Worm (Caenorhabditis elegans) whole organism, L4 larva: Measurements from ENCODE around the gene srz-48.

Source experiments
- D1046.2 ChIP-seq: fragments of 200-800 bp; sonication (Bioruptor generic); IDR thresholded peaks from 2 replicates; pipeline ENCODE4 v1.3.6; 2022; ENCODE audit warnings: missing genetic modification characterization, missing compliant biosample characterization
- F26F4.8 ChIP-seq: fragments of 200-800 bp; sonication (Bioruptor generic); conservative IDR thresholded peaks from 2 replicates; pipeline ENCODE4 v1.3.6; 2022; ENCODE audit warnings: missing genetic modification characterization, missing compliant biosample characterization
- F37D6.2 ChIP-seq: sonication (generic microtip); optimal IDR thresholded peaks from 2 replicates; lab custom pipeline; 2016; ENCODE audit warnings: mild to moderate bottlenecking, missing genetic modification characterization, missing compliant biosample characterization
- F49E8.2 ChIP-seq: sonication (generic microtip); optimal IDR thresholded peaks from 2 replicates; lab custom pipeline; 2016; ENCODE audit warnings: missing compliant biosample characterization, mild to moderate bottlenecking, missing genetic modification characterization, borderline replicate concordance
- T26A8.4 ChIP-seq: fragments of 200-800 bp; sonication (Bioruptor generic); IDR thresholded peaks from 2 replicates; pipeline ENCODE4 v1.3.6; 2022; ENCODE audit warnings: missing genetic modification characterization, missing compliant biosample characterization
- Y105C5A.15 ChIP-seq: fragments of 200-800 bp; sonication (Bioruptor generic); IDR thresholded peaks from 2 replicates; pipeline ENCODE4 v1.3.6; 2022; ENCODE audit warnings: missing genetic modification characterization, missing compliant biosample characterization
- Y48G9A.11 ChIP-seq: fragments of 200-800 bp; sonication (Bioruptor generic); IDR thresholded peaks from 2 replicates; pipeline ENCODE4 v1.3.6; 2022; ENCODE audit warnings: missing genetic modification reagents, missing genetic modification characterization, missing compliant biosample characterization
- ZK546.5 ChIP-seq, 2 experiments: sonication (generic microtip); optimal IDR thresholded peaks; 2 replicates each; lab custom pipeline; 2017; ENCODE audit warnings: missing biosample characterization in 2 of 2, missing genetic modification characterization in 2 of 2
- aha-1 ChIP-seq: fragments of 150-350 bp; peaks from one replicate; lab custom pipeline; 2014; ENCODE audit warnings: missing biosample characterization, missing genetic modification characterization
- attf-4 ChIP-seq: sonication (generic microtip); optimal IDR thresholded peaks from 3 replicates; lab custom pipeline; 2017; ENCODE audit warnings: missing biosample characterization, missing genetic modification characterization
- ceh-20 ChIP-seq: fragments of 200-800 bp; sonication (Bioruptor generic); IDR thresholded peaks from 2 replicates; pipeline ENCODE4 v1.3.6; 2022; ENCODE audit warnings: missing genetic modification reagents, missing genetic modification characterization, missing compliant biosample characterization
- ceh-28 ChIP-seq: fragments of 150-350 bp; optimal IDR thresholded peaks from 2 replicates; lab custom pipeline; 2014; ENCODE audit warnings: missing biosample characterization, missing genetic modification reagents, missing genetic modification characterization
- ceh-62 ChIP-seq: sonication (generic microtip); optimal IDR thresholded peaks from 2 replicates; lab custom pipeline; 2017; ENCODE audit warnings: missing biosample characterization, missing genetic modification characterization
- cey-2 ChIP-seq: sonication (generic microtip); optimal IDR thresholded peaks from 3 replicates; lab custom pipeline; 2017; ENCODE audit warnings: missing genetic modification characterization, mild to moderate bottlenecking, missing compliant biosample characterization, antibody characterized with exemption, borderline replicate concordance; ENCODE audit not compliant: insufficient read depth
- duxl-1 ChIP-seq: sonication (generic microtip); optimal IDR thresholded peaks from 2 replicates; lab custom pipeline; 2016; ENCODE audit warnings: mild to moderate bottlenecking, missing genetic modification characterization, moderate library complexity, missing compliant biosample characterization; ENCODE audit not compliant: poor library complexity
- egl-27 ChIP-seq: sonication (generic microtip); optimal IDR thresholded peaks from 3 replicates; lab custom pipeline; 2017; ENCODE audit warnings: missing biosample characterization, missing genetic modification reagents, missing genetic modification characterization
- lim-7 ChIP-seq: fragments of 200-800 bp; sonication (Bioruptor generic); IDR thresholded peaks from 2 replicates; pipeline ENCODE4 v1.3.6; 2022; ENCODE audit warnings: missing genetic modification characterization, missing compliant biosample characterization
- lin-13 ChIP-seq: fragments of 150-350 bp; optimal IDR thresholded peaks from 2 replicates; lab custom pipeline; 2014; ENCODE audit warnings: missing biosample characterization, missing genetic modification reagents, missing genetic modification characterization
- lin-38 ChIP-seq: fragments of 200-800 bp; sonication (Bioruptor generic); IDR thresholded peaks from 2 replicates; pipeline ENCODE4 v1.3.6; 2022; ENCODE audit warnings: missing genetic modification reagents, missing genetic modification characterization, missing compliant biosample characterization
- lin-39 ChIP-seq: fragments of 150-350 bp; optimal IDR thresholded peaks from 2 replicates; lab custom pipeline; 2014; ENCODE audit warnings: missing biosample characterization, missing genetic modification reagents, missing genetic modification characterization
- madf-9 ChIP-seq: fragments of 200-800 bp; sonication (Bioruptor generic); conservative IDR thresholded peaks from 2 replicates; pipeline ENCODE4 v1.3.6; 2022; ENCODE audit warnings: missing genetic modification reagents, missing genetic modification characterization, missing compliant biosample characterization
- mdt-29 ChIP-seq: fragments of 200-800 bp; sonication (Bioruptor generic); IDR thresholded peaks from 2 replicates; pipeline ENCODE4 v1.3.6; 2022; ENCODE audit warnings: missing genetic modification reagents, missing genetic modification characterization, missing compliant biosample characterization
- mes-2 ChIP-seq: sonication (generic microtip); optimal IDR thresholded peaks from 2 replicates; lab custom pipeline; 2016; ENCODE audit warnings: missing genotype, mild to moderate bottlenecking, missing genetic modification characterization, missing compliant biosample characterization; ENCODE audit not compliant: poor library complexity, severe bottlenecking
- nhr-11 ChIP-seq: fragments of 150-350 bp; optimal IDR thresholded peaks from 2 replicates; lab custom pipeline; 2014; ENCODE audit warnings: missing biosample characterization, missing genetic modification characterization
- nhr-237 ChIP-seq: sonication (generic microtip); optimal IDR thresholded peaks from 2 replicates; lab custom pipeline; 2017; ENCODE audit warnings: missing biosample characterization, missing genetic modification characterization
- nhr-41 ChIP-seq: fragments of 200-800 bp; sonication (Bioruptor generic); IDR thresholded peaks from 2 replicates; pipeline ENCODE4 v1.3.6; 2022; ENCODE audit warnings: missing genetic modification reagents, missing genetic modification characterization, missing compliant biosample characterization
- nhr-42 ChIP-seq: fragments of 200-800 bp; sonication (Bioruptor generic); IDR thresholded peaks from 2 replicates; pipeline ENCODE4 v1.3.6; 2022; ENCODE audit warnings: missing genetic modification characterization, missing compliant biosample characterization
- nhr-76 ChIP-seq: fragments of 150-350 bp; optimal IDR thresholded peaks from 2 replicates; lab custom pipeline; 2014; ENCODE audit warnings: missing biosample characterization, missing genetic modification characterization
- nhr-77 ChIP-seq: fragments of 150-350 bp; optimal IDR thresholded peaks from 2 replicates; lab custom pipeline; 2014; ENCODE audit warnings: missing biosample characterization, missing genetic modification characterization
- pha-4 ChIP-seq, 2 experiments: fragments of 150-350 bp in 1 of 2; fragments of 200-800 bp in 1 of 2; sonication (Bioruptor generic) in 1 of 2; IDR thresholded peaks in 1 of 2; optimal IDR thresholded peaks in 1 of 2; 2 replicates each; pipeline versions ENCODE4 v1.3.6 to Lab custom; 2014 to 2022; ENCODE audit warnings: missing genetic modification characterization in 2 of 2, missing genetic modification reagents in 2 of 2, missing biosample characterization in 1 of 2, missing compliant biosample characterization in 1 of 2
- php-3 ChIP-seq: fragments of 200-800 bp; sonication (Bioruptor generic); IDR thresholded peaks from 2 replicates; pipeline ENCODE4 v1.3.6; 2022; ENCODE audit warnings: missing genetic modification reagents, missing genetic modification characterization, missing compliant biosample characterization
- saeg-2 ChIP-seq: fragments of 200-800 bp; sonication (Bioruptor generic); IDR thresholded peaks from 2 replicates; pipeline ENCODE4 v1.3.6; 2022; ENCODE audit warnings: missing genetic modification reagents, missing genetic modification characterization, missing compliant biosample characterization
- sdz-12 ChIP-seq: fragments of 200-800 bp; sonication (Bioruptor generic); optimal IDR thresholded peaks from 2 replicates; lab custom pipeline; 2018; ENCODE audit warnings: mild to moderate bottlenecking, missing genetic modification characterization, missing compliant biosample characterization
- set-16 ChIP-seq: fragments of 200-800 bp; sonication (Bioruptor generic); IDR thresholded peaks from 2 replicates; pipeline ENCODE4 v1.3.6; 2022; ENCODE audit warnings: missing genetic modification reagents, missing genetic modification characterization, missing compliant biosample characterization
- snpc-1.2 ChIP-seq: fragments of 200-800 bp; sonication (Bioruptor generic); IDR thresholded peaks from 2 replicates; pipeline ENCODE4 v1.3.6; 2022; ENCODE audit warnings: missing genetic modification reagents, missing genetic modification characterization, missing compliant biosample characterization
- spr-1 ChIP-seq: sonication (generic microtip); optimal IDR thresholded peaks from 2 replicates; lab custom pipeline; 2016; ENCODE audit warnings: mild to moderate bottlenecking, missing genetic modification characterization, missing compliant biosample characterization
- tag-97 ChIP-seq: fragments of 200-800 bp; sonication (Bioruptor generic); IDR thresholded peaks from 2 replicates; pipeline ENCODE4 v1.3.6; 2022; ENCODE audit warnings: missing genetic modification characterization, missing compliant biosample characterization
- unc-62 ChIP-seq, 3 experiments: fragments of 150-350 bp in 1 of 3; sonication (generic microtip); optimal IDR thresholded peaks in 2 of 3; peaks in 1 of 3; 1 replicate in 1 of 3; 2 replicates in 2 of 3; lab custom pipeline; 2014 to 2017; ENCODE audit warnings: missing biosample characterization in 3 of 3, missing genetic modification characterization in 3 of 3, missing genetic modification reagents in 3 of 3, missing genotype in 1 of 3
- vab-7 ChIP-seq: fragments of 200-800 bp; sonication (Bioruptor generic); IDR thresholded peaks from 2 replicates; pipeline ENCODE4 v1.3.6; 2022; ENCODE audit warnings: missing genetic modification reagents, missing genetic modification characterization, missing compliant biosample characterization

Gene srz-48

DNA sequence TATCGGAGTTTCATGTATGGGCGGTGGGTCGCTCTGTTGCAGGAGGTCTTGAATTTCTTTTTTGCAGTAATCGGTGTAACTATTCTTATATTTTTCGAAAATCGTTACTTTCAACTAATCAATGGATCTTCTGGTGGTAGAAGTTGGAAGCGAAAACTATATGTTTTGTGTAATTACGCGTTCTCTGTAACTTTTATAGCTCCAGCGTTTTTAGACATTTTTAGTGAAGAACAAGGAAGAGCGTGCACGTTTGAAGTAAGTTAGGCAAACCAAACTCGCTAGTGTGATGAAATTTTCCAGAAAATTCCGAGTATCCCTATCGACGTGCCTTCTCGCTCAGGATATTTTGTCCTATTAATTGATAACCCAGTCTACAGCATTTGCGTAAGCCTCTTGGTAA lies 20.6 kb downstream of the srz-48 start, which contains the start of gene srh-154:
srh-154 (plus strand) TSS at position 301 of the 400 bp plus-strand sequence.
- no peak for TF ChIP-seq pha-4 (GFP tag; IDR thresholded peaks at IDR 0.05; lab: Robert Waterston, UW)
- no peak for TF ChIP-seq pha-4 (tag; optimal IDR thresholded peaks at IDR 0.05; lab: Kevin White, UChicago)
- TF ChIP-seq ceh-20 (GFP tag; lab: Robert Waterston, UW): no peak
- no peak for TF ChIP-seq lim-7
- no peak for TF ChIP-seq ZK546.5 (tag; optimal IDR thresholded peaks at IDR 0.05; lab: Kevin White, UChicago)
- TF ChIP-seq cey-2 (tag; lab: Kevin White, UChicago): no peak
- TF ChIP-seq egl-27 (tag; lab: Kevin White, UChicago): no peak
- TF ChIP-seq F26F4.8 (GFP tag; lab: Robert Waterston, UW): no peak
- no peak for TF ChIP-seq lin-39 (tag; lab: Kevin White, UChicago)
- TF ChIP-seq duxl-1: no peak
- TF ChIP-seq unc-62 (GFP tag; optimal IDR thresholded peaks at IDR 0.05 in 1 of 2; lab: Kevin White, UChicago): no peak
- TF ChIP-seq unc-62 (tag; optimal IDR thresholded peaks at IDR 0.05; lab: Kevin White, UChicago): no peak
- no peak for TF ChIP-seq tag-97 (GFP tag; lab: Robert Waterston, UW)
- no peak for TF ChIP-seq T26A8.4
- TF ChIP-seq madf-9 (GFP tag; lab: Robert Waterston, UW): no peak
- no peak for TF ChIP-seq F49E8.2
- no peak for TF ChIP-seq ceh-62 (tag; lab: Kevin White, UChicago)
- TF ChIP-seq sdz-12: no peak
- TF ChIP-seq lin-38 (GFP tag; lab: Robert Waterston, UW): no peak

DNA sequence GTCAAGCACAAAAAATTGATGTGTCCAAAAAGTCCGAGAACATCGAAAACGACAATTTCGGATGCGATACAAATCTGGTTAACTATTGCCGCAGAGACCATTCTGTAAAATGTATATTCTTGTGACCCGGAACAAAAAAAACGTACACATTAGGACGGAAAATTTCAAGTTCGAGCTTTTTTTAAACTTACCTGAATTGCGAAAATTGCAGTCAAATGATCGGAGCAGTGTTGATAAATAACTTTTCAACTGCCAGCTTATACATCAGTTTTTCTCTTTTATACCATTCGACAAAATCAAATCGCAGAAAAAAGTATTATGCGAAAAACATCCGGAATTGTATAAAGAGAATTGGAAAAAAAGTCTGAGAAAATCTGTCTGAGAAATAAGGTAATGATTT lies 21.6 kb downstream of the srz-48 start, which contains the start of gene srsx-2:
srsx-2 (minus strand) TSS at position 101 of the 400 bp plus-strand sequence.
- TF ChIP-seq nhr-76: no peak
- TF ChIP-seq, all 104 proteins: peak for 0

DNA sequence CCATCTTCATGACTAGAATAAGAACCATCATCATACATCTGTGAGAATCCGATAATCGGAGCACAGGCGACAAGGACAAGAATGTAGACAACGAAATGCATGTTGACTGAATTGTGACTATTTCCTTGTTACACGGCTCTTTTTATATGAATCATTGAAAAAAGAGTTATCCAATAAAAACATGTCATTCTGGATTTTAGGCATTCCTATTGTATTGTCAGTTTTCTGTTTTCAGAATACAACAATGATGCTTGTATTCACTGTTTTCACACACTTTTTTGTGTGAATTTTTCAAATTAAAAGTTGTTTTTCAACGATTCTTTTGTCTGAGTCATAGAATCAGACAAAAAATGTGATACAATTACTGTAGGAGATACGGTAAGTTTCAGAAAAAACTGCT lies 23.5 kb downstream of the srz-48 start, which contains the start of gene F20E11.18:
F20E11.18 (minus strand) TSS at position 101 of the 400 bp plus-strand sequence.
- TF ChIP-seq nhr-237 (tag; lab: Kevin White, UChicago) (no peak), nhr-11 (tag; lab: Kevin White, UChicago) (no peak), vab-7 (GFP tag; lab: Robert Waterston, UW) (no peak)

DNA sequence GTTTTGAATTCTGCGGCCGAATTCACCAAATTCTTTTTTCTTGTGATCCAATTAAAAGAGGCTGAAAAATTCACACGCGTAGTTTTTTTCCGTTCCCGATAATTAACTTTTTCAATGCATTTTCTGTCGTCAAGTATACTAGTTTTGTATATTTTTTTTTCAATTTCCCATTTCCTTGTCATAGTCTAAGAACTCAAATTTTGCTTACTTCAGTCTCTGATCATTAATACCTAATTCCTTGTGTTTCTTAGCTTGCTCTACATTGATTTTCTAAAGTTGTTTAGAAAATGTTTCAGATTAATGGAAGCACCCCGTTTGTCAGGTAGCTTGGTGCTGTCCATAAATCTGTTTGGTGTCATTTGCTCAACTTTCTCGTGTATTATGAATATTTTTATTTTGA lies 29.1 kb downstream of the srz-48 start, which contains the start of gene srbc-27:
srbc-27 (plus strand) TSS at position 301 of the 400 bp plus-strand sequence.
- TF ChIP-seq mes-2 (tag; lab: Kevin White, UChicago) (no peak), set-16 (GFP tag; lab: Robert Waterston, UW) (no peak), php-3 (GFP tag; lab: Robert Waterston, UW) (no peak), nhr-41 (GFP tag; lab: Robert Waterston, UW) (no peak), saeg-2 (GFP tag; lab: Robert Waterston, UW) (no peak), snpc-1.2 (no peak), attf-4 (no peak), aha-1 (no peak), F37D6.2 (tag; lab: Kevin White, UChicago) (no peak), lin-13 (GFP tag; lab: Kevin White, UChicago) (no peak), D1046.2 (GFP tag; lab: Robert Waterston, UW) (no peak), unc-62 (GFP tag; optimal IDR thresholded peaks at IDR 0.05 in 1 of 2; lab: Kevin White, UChicago) (no peak), unc-62 (tag; optimal IDR thresholded peaks at IDR 0.05; lab: Kevin White, UChicago) (no peak), Y105C5A.15 (GFP tag; lab: Robert Waterston, UW) (no peak), Y48G9A.11 (GFP tag; lab: Robert Waterston, UW) (no peak), nhr-42 (no peak), nhr-77 (tag; lab: Kevin White, UChicago) (no peak), ceh-28 (tag; lab: Kevin White, UChicago) (no peak), mdt-29 (GFP tag; lab: Robert Waterston, UW) (no peak), spr-1 (no peak)
